Fruit fly (Drosophila melanogaster): ENCODE results near the gene Cpr65Ax1.
A peak's percentile ranks its signal among the peaks of the same experiment; 100 is the strongest.

Cpr65Ax1 gene

dm6 chr3L:6124616-6125408 lies 23.0 kb downstream of the Cpr65Ax1 start (continued):
- TF ChIP-seq CG6765 (GFP tag; optimal IDR thresholded peaks at IDR 0.05): peak; percentile 88
- no peak for TF ChIP-seq Bteb2 (GFP tag; optimal IDR thresholded peaks at IDR 0.05)
- TF ChIP-seq CG34376 (GFP tag; optimal IDR thresholded peaks at IDR 0.05): peak; percentile 87
- no peak for TF ChIP-seq ro (GFP tag; IDR thresholded peaks at IDR 0.05)
- TF ChIP-seq CG9817 (tag; optimal IDR thresholded peaks at IDR 0.05): peak; percentile 70
- no peak for TF ChIP-seq CG2120 (GFP tag; optimal IDR thresholded peaks at IDR 0.05)
- peak; percentile 75 for TF ChIP-seq odd (GFP tag; optimal IDR thresholded peaks at IDR 0.05)
- TF ChIP-seq Myb (GFP tag; optimal IDR thresholded peaks at IDR 0.05): peak; percentile 26
- no peak; the same call in 2 of the 3 replicates for TF ChIP-seq z (GFP tag; IDR thresholded peaks at IDR 0.05)
- no peak; the same call in 1 of the 2 replicates for TF ChIP-seq CG32772 (GFP tag; IDR thresholded peaks at IDR 0.05)
- TF ChIP-seq CG17328 (GFP tag; IDR thresholded peaks at IDR 0.05): peak; percentile 89
- no peak for TF ChIP-seq Dref (GFP tag; IDR thresholded peaks at IDR 0.05)
- TF ChIP-seq sima (GFP tag; optimal IDR thresholded peaks at IDR 0.05): peak; percentile 54
- TF ChIP-seq Gug (GFP tag; IDR thresholded peaks at IDR 0.05): peak; percentile 20; the same call in 1 of the 4 replicates
- peak; percentile 55 for TF ChIP-seq CG6272 (GFP tag; IDR thresholded peaks at IDR 0.05)
- TF ChIP-seq Neu2 (GFP tag; optimal IDR thresholded peaks at IDR 0.05; ENCODE audit: borderline replicate concordance): no peak
- peak; percentile 53 for TF ChIP-seq CG15601 (tag; optimal IDR thresholded peaks at IDR 0.05)
- TF ChIP-seq BEAF-32 (GFP tag; optimal IDR thresholded peaks at IDR 0.05): peak; percentile 28
- peak; percentile 79 for TF ChIP-seq CG1603 (tag; optimal IDR thresholded peaks at IDR 0.05)
- peak; percentile 75 for TF ChIP-seq Fer3 (tag; optimal IDR thresholded peaks at IDR 0.05)
- peak; percentile 71 for TF ChIP-seq slbo (GFP tag; IDR thresholded peaks at IDR 0.05)
- TF ChIP-seq dan (GFP tag; IDR thresholded peaks at IDR 0.05): no peak
- peak; percentile 79 for TF ChIP-seq mam (GFP tag; optimal IDR thresholded peaks at IDR 0.05)
- peak; percentile 70; the same call in 1 of the 2 replicates for TF ChIP-seq CG14014 (GFP tag; IDR thresholded peaks at IDR 0.05)
- peak; percentile 64 for TF ChIP-seq CG18262 (tag; optimal IDR thresholded peaks at IDR 0.05)
- TF ChIP-seq CG10565 (GFP tag; optimal IDR thresholded peaks at IDR 0.05): peak; percentile 24
- TF ChIP-seq tin (GFP tag; optimal IDR thresholded peaks at IDR 0.05): peak; percentile 69
- TF ChIP-seq gcm (GFP tag; optimal IDR thresholded peaks at IDR 0.05): peak; percentile 54
- TF ChIP-seq dysf (GFP tag; IDR thresholded peaks at IDR 0.05): peak; percentile 79; the same call in 2 of the 3 replicates
- TF ChIP-seq twi (tag; optimal IDR thresholded peaks at IDR 0.05): no peak
- TF ChIP-seq D19B (GFP tag; optimal IDR thresholded peaks at IDR 0.05): peak; percentile 57
- peak; percentile 94 for TF ChIP-seq lab (GFP tag; optimal IDR thresholded peaks at IDR 0.05)
- peak; percentile 98 for TF ChIP-seq CG17802 (tag; optimal IDR thresholded peaks at IDR 0.05)
- peak; percentile 16 for TF ChIP-seq CG12299 (tag; optimal IDR thresholded peaks at IDR 0.05)
- TF ChIP-seq Scr (GFP tag; IDR thresholded peaks at IDR 0.05; ENCODE audit: partially characterized antibody): no peak
- TF ChIP-seq scrt (GFP tag; optimal IDR thresholded peaks at IDR 0.05): peak; percentile 76
- peak; percentile 69; the same call in 1 of the 2 replicates for TF ChIP-seq Ada2b (GFP tag; IDR thresholded peaks at IDR 0.05)
- TF ChIP-seq Ptx1 (GFP tag; IDR thresholded peaks at IDR 0.05): peak; percentile 78
- TF ChIP-seq CG14667 (GFP tag; IDR thresholded peaks at IDR 0.05): no peak
- peak; percentile 97 for TF ChIP-seq CG30020 (tag; optimal IDR thresholded peaks at IDR 0.05)
- peak; percentile 84 for TF ChIP-seq sens-2 (GFP tag; IDR thresholded peaks at IDR 0.05)
- no peak for TF ChIP-seq CG4282 (GFP tag; optimal IDR thresholded peaks at IDR 0.05)
- peak; percentile 70 for TF ChIP-seq p53 (GFP tag; optimal IDR thresholded peaks at IDR 0.05)
- peak; percentile 63 for TF ChIP-seq gsb-n (tag; optimal IDR thresholded peaks at IDR 0.05)
- TF ChIP-seq C15 (GFP tag; IDR thresholded peaks at IDR 0.05): peak; percentile 81
- peak in 1 of 2 experiments; percentile 5 for TF ChIP-seq prd (optimal IDR thresholded peaks at IDR 0.05)
- no peak for TF ChIP-seq prd (GFP tag; IDR thresholded peaks at IDR 0.05)
- TF ChIP-seq HmgD (GFP tag; optimal IDR thresholded peaks at IDR 0.05): no peak
- peak; percentile 71 for TF ChIP-seq CG9727 (GFP tag; optimal IDR thresholded peaks at IDR 0.05)
